Worm (Caenorhabditis elegans): ENCODE data around the gene set-8.

The set-8 gene

ce11 chrX:13414974-13415373, 31.5 kb upstream of the set-8 start:
- TF ChIP-seq snpc-4 (GFP tag; optimal IDR thresholded peaks at IDR 0.05) (peak; percentile 75), snpc-4 (tag; optimal IDR thresholded peaks at IDR 0.05) (peak in 3 of 4 experiments; percentile 3 to 82 (median 72)), nfya-2 (GFP tag; IDR thresholded peaks at IDR 0.05) (no peak), sptf-2 (GFP tag; optimal IDR thresholded peaks at IDR 0.05) (no peak), tlf-1 (GFP tag; optimal IDR thresholded peaks at IDR 0.05) (no peak), efl-1 (GFP tag; optimal IDR thresholded peaks at IDR 0.05) (no peak), ztf-28 (GFP tag; IDR thresholded peaks at IDR 0.05) (no peak), F22D6.2 (tag; optimal IDR thresholded peaks at IDR 0.05) (no peak), F23B12.7 (tag; optimal IDR thresholded peaks at IDR 0.05; ENCODE audit: insufficient read depth) (peak; percentile 64), ets-4 (GFP tag; optimal IDR thresholded peaks at IDR 0.05) (no peak), sea-2 (GFP tag; IDR thresholded peaks at IDR 0.05) (no peak), madf-10 (tag; optimal IDR thresholded peaks at IDR 0.05) (peak; percentile 44), hmg-20 (GFP tag; IDR thresholded peaks at IDR 0.05) (no peak), lir-1 (GFP tag; conservative IDR thresholded peaks at IDR 0.05) (no peak), snpc-3.4 (tag; optimal IDR thresholded peaks at IDR 0.05) (peak; percentile 49), ceh-91 (GFP tag; IDR thresholded peaks at IDR 0.05) (no peak), Y53F4B.3 (GFP tag; IDR thresholded peaks at IDR 0.05) (no peak), ztf-25 (GFP tag; IDR thresholded peaks at IDR 0.05) (no peak), attf-3 (GFP tag; conservative IDR thresholded peaks at IDR 0.05) (no peak), B0035.1 (tag; optimal IDR thresholded peaks at IDR 0.05) (no peak), nhr-80 (tag; optimal IDR thresholded peaks at IDR 0.05) (peak; percentile 8), hmg-1.2 (GFP tag; IDR thresholded peaks at IDR 0.05) (peak; percentile 55), egl-44 (GFP tag; IDR thresholded peaks at IDR 0.05) (peak; percentile 50; the same call in 1 of the 2 replicates), madf-3 (GFP tag; IDR thresholded peaks at IDR 0.05) (no peak), ztf-18 (tag; optimal IDR thresholded peaks at IDR 0.05) (peak; percentile 40), Y67H2A.10 (GFP tag; conservative IDR thresholded peaks at IDR 0.05) (no peak), K11D2.4 (GFP tag; IDR thresholded peaks at IDR 0.05) (no peak), ekl-4 (GFP tag; IDR thresholded peaks at IDR 0.05) (peak; percentile 37; the same call in 1 of the 2 replicates), T26A5.8 (tag; optimal IDR thresholded peaks at IDR 0.05) (no peak), B0261.1 (tag; optimal IDR thresholded peaks at IDR 0.05) (peak; percentile 77), hlh-26 (GFP tag; conservative IDR thresholded peaks at IDR 0.05) (no peak), zfh-2 (GFP tag; conservative IDR thresholded peaks at IDR 0.05) (no peak), F37B4.10 (GFP tag; IDR thresholded peaks at IDR 0.05) (no peak), him-1 (tag; optimal IDR thresholded peaks at IDR 0.05) (peak; percentile 85), attf-6 (GFP tag; IDR thresholded peaks at IDR 0.05) (no peak), madf-6 (GFP tag; IDR thresholded peaks at IDR 0.05) (no peak; the same call in 1 of the 2 replicates), ceh-79 (tag; optimal IDR thresholded peaks at IDR 0.05) (peak; percentile 13), F10E7.11 (tag; optimal IDR thresholded peaks at IDR 0.05) (no peak), let-607 (tag; optimal IDR thresholded peaks at IDR 0.05) (peak in 1 of 2 experiments; percentile 12), lag-1 (GFP tag; IDR thresholded peaks at IDR 0.05) (no peak), nhr-120 (GFP tag; IDR thresholded peaks at IDR 0.05) (no peak), ztf-3 (GFP tag; optimal IDR thresholded peaks at IDR 0.05) (no peak), bed-2 (GFP tag; IDR thresholded peaks at IDR 0.05) (no peak), zim-3 (tag; optimal IDR thresholded peaks at IDR 0.05) (peak; percentile 17), somi-1 (GFP tag; optimal IDR thresholded peaks at IDR 0.05) (peak; percentile 23), athp-1 (tag; optimal IDR thresholded peaks at IDR 0.05) (no peak), lsy-27 (tag; optimal IDR thresholded peaks at IDR 0.05; ENCODE audit: borderline replicate concordance, insufficient read depth) (no peak), rcor-1 (GFP tag; IDR thresholded peaks at IDR 0.05) (peak; percentile 36; the same call in 1 of the 2 replicates), lin-35 (GFP tag; optimal IDR thresholded peaks at IDR 0.05) (peak in 1 of 3 experiments; percentile 20)
